Fruit fly (Drosophila melanogaster) whole organism, wandering third instar larva: ENCODE data around the gene Uro.
"Not testable (repeated sequence)": the region's sequence is repeated elsewhere in the genome, so short reads cannot be mapped to it uniquely, and the experiment has no call there.

Experiments
- Myc ChIP-seq: fragments of >200 bp; optimal IDR thresholded peaks from 2 replicates; lab custom pipeline; 2017
- dmrt93B ChIP-seq: fragments of 200-800 bp; sonication (Bioruptor generic); optimal IDR thresholded peaks from 2 replicates; lab custom pipeline; 2018; ENCODE audit warnings: missing biosample characterization, mild to moderate bottlenecking, missing genetic modification characterization

DNA sequence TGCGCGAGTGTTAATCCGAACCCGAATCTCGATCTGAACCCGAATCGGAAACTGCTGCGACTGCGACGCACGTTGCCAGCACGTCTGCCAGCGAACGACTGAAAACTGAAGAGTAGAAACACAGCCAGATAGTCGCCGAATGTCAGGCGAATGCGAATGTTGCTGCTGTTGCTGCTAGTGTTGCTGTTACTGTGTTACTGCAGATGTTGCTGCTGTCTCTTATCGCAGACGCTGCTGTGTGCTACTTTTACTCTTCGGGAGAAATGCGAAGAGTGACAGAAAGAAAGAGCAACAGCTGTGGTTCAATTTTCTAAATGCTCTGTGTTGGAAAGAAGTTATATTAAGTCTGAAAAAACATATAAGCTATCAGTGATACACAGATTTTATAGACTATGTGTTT lies 41.2 kb upstream of the Uro start, which contains the start of gene CG31904:
- TF ChIP-seq Myc; dmrt93B (GFP tag; lab: Kevin White, UChicago): not testable (repeated sequence)
